Worm (Caenorhabditis elegans): Measurements from ENCODE around the gene F47C12.7.
A peak's percentile ranks its signal among the peaks of the same experiment; 100 is the strongest.

- TF ChIP-seq pes-1 (GFP tag; IDR thresholded peaks at IDR 0.05) (no peak), scrt-1 (GFP tag; IDR thresholded peaks at IDR 0.05) (peak; percentile 29; the same call in 1 of the 2 replicates), flt-1 (GFP tag; IDR thresholded peaks at IDR 0.05) (no peak), tbx-11 (GFP tag; IDR thresholded peaks at IDR 0.05) (no peak), sea-1 (GFP tag; conservative IDR thresholded peaks at IDR 0.05) (no peak), ama-1 (optimal IDR thresholded peaks at IDR 0.05) (no peak)
These were observed 45.7 kb upstream of the F47C12.7 start for ce11 chrIV:4041006-4041405.

Measured in whole organism, early embryonic.